Fruit fly (Drosophila melanogaster) whole organism, prepupa: ENCODE results near the gene toe.

ENCODE experiments used
- CG16779 ChIP-seq: fragments of 200-800 bp; sonication (Bioruptor generic); optimal IDR thresholded peaks from 3 replicates; lab custom pipeline; 2017; ENCODE audit warnings: missing biosample characterization, mild to moderate bottlenecking, missing genetic modification characterization
- CG4318 ChIP-seq: fragments of 200-800 bp; sonication (Bioruptor generic); optimal IDR thresholded peaks from 3 replicates; lab custom pipeline; 2017; ENCODE audit warnings: missing biosample characterization, mild to moderate bottlenecking, missing genetic modification characterization
- CG7368 ChIP-seq: fragments of 200-800 bp; sonication (Bioruptor generic); optimal IDR thresholded peaks from 3 replicates; lab custom pipeline; 2016; ENCODE audit warnings: missing biosample characterization, missing genetic modification characterization
- CG9139 ChIP-seq: fragments of 200-800 bp; sonication (Bioruptor generic); optimal IDR thresholded peaks from 3 replicates; lab custom pipeline; 2017; ENCODE audit warnings: missing biosample characterization, mild to moderate bottlenecking, missing genetic modification characterization
- Gug ChIP-seq: fragments of 200-800 bp; sonication (Bioruptor generic); IDR thresholded peaks from 2 replicates; pipeline ENCODE4 v1.3.6; 2022; ENCODE audit warnings: missing biosample characterization, missing genetic modification characterization
- Hr4 ChIP-seq: fragments of 200-800 bp; sonication (Bioruptor generic); optimal IDR thresholded peaks from 3 replicates; lab custom pipeline; 2016; ENCODE audit warnings: missing biosample characterization, missing genetic modification characterization
- Smox ChIP-seq: fragments of 200-800 bp; sonication (Bioruptor generic); optimal IDR thresholded peaks from 3 replicates; lab custom pipeline; 2016; ENCODE audit warnings: missing biosample characterization, missing genetic modification characterization
- Sox102F ChIP-seq: fragments of 200-800 bp; sonication (Bioruptor generic); optimal IDR thresholded peaks from 2 replicates; lab custom pipeline; 2016; ENCODE audit warnings: missing biosample characterization, mild to moderate bottlenecking, missing genetic modification characterization
- achi ChIP-seq: fragments of 200-800 bp; sonication (Bioruptor generic); optimal IDR thresholded peaks from 3 replicates; lab custom pipeline; 2016; ENCODE audit warnings: missing biosample characterization, missing genetic modification characterization
- cyc ChIP-seq: fragments of 200-800 bp; sonication (Bioruptor generic); optimal IDR thresholded peaks from 3 replicates; lab custom pipeline; 2016; ENCODE audit warnings: missing biosample characterization, missing genetic modification characterization
- fd59A ChIP-seq: fragments of 200-800 bp; sonication (Bioruptor generic); optimal IDR thresholded peaks from 2 replicates; lab custom pipeline; 2017; ENCODE audit warnings: missing biosample characterization, mild to moderate bottlenecking, missing genetic modification characterization, missing genetic modification reagents
- ss ChIP-seq, 2 experiments: fragments of 200-800 bp; sonication (Bioruptor generic); optimal IDR thresholded peaks; 2 replicates in 1 of 2; 3 replicates in 1 of 2; lab custom pipeline; 2017 to 2018; ENCODE audit warnings: mild to moderate bottlenecking in 2 of 2, missing biosample characterization in 2 of 2, missing genetic modification characterization in 2 of 2, moderate library complexity in 1 of 2
- svp ChIP-seq: fragments of 200-800 bp; sonication (Bioruptor generic); peaks from one replicate; lab custom pipeline; 2016; ENCODE audit warnings: missing biosample characterization, missing genetic modification characterization

dm6 chr3L:12414189-12414964 lies 18.1 kb downstream of the toe start, which contains the start of gene SCaMC:
- TF ChIP-seq Hr4 (GFP tag; lab: Kevin White, UChicago) (no peak), CG16779 (no peak), Sox102F (GFP tag; lab: Kevin White, UChicago) (no peak), achi (GFP tag; lab: Kevin White, UChicago) (no peak), fd59A (GFP tag; lab: Kevin White, UChicago) (no peak), CG7368 (GFP tag; lab: Kevin White, UChicago) (no peak), cyc (GFP tag; lab: Kevin White, UChicago) (no peak), Gug (no peak), ss (GFP tag; optimal IDR thresholded peaks at IDR 0.05; lab: Kevin White, UChicago) (peak in 1 of 2 experiments; percentile 10), CG9139 (GFP tag; lab: Kevin White, UChicago) (no peak), CG4318 (GFP tag; lab: Kevin White, UChicago) (no peak), svp (GFP tag; lab: Kevin White, UChicago) (no peak), Smox (no peak)
